Fruit fly (Drosophila melanogaster): ENCODE data around the gene CG31156.
A peak's percentile ranks its signal among the peaks of the same experiment; 100 is the strongest.

The CG31156 gene

DNA sequence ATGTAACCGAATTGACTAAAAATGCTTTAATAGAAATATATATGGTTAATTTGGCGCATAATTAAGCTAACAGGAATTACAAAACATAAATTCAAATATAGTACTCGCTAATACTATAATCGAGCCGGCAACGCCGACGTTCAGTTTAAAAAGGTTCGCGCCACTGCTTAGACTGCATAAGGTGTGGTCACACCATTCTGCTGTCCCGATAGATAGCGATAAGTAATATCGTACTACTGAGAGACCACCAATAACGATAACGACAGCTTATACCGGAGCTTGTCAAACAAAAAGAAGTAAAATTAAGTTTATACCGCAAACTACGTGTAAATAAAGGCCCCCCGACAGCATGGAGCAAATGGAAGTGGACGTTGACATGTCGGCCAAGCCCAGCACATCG is 32.9 kb downstream of the CG31156 start, which contains the start of gene CSN6 (continued):
- TF ChIP-seq HmgD (GFP tag; optimal IDR thresholded peaks at IDR 0.05) (peak; percentile 68), CG7372 (GFP tag; IDR thresholded peaks at IDR 0.05) (no peak), CG9609 (GFP tag; optimal IDR thresholded peaks at IDR 0.05) (no peak), E2f2 (GFP tag; IDR thresholded peaks at IDR 0.05) (peak; percentile 91), lilli (GFP tag; optimal IDR thresholded peaks at IDR 0.05) (peak; percentile 10), nmo (GFP tag; optimal IDR thresholded peaks at IDR 0.05) (peak; percentile 27), bcd (GFP tag; optimal IDR thresholded peaks at IDR 0.05) (peak; percentile 35), CG11560 (tag; IDR thresholded peaks at IDR 0.05) (peak; percentile 22; the same call in 1 of the 3 replicates), GATAe (GFP tag; conservative IDR thresholded peaks at IDR 0.05) (peak; percentile 61), ind (GFP tag; optimal IDR thresholded peaks at IDR 0.05) (no peak), CG15514 (GFP tag; optimal IDR thresholded peaks at IDR 0.05) (peak; percentile 74), vvl (GFP tag; IDR thresholded peaks at IDR 0.05) (peak; percentile 31; the same call in 1 of the 2 replicates), CG3065 (GFP tag; optimal IDR thresholded peaks at IDR 0.05) (no peak), Doc3 (GFP tag; IDR thresholded peaks at IDR 0.05; ENCODE audit: partially characterized antibody) (peak; percentile 60; the same call in 2 of the 3 replicates), stwl (tag; optimal IDR thresholded peaks at IDR 0.05) (peak; percentile 89), CG13624 (GFP tag; optimal IDR thresholded peaks at IDR 0.05) (peak; percentile 44), Med (GFP tag) (peak; percentile 90), vnd (GFP tag; IDR thresholded peaks at IDR 0.05; ENCODE audit: partially characterized antibody) (peak; percentile 81), Pdp1 (GFP tag; optimal IDR thresholded peaks at IDR 0.05) (peak in 1 of 2 experiments; percentile 66), mam (GFP tag; optimal IDR thresholded peaks at IDR 0.05) (peak; percentile 37), tio (GFP tag; optimal IDR thresholded peaks at IDR 0.05) (no peak), br (optimal IDR thresholded peaks at IDR 0.05) (no peak), CG4617 (GFP tag; optimal IDR thresholded peaks at IDR 0.05; ENCODE audit: borderline replicate concordance) (peak; percentile 37), CG17186 (GFP tag; optimal IDR thresholded peaks at IDR 0.05) (peak; percentile 27), MBD-R2 (GFP tag; IDR thresholded peaks at IDR 0.05) (peak; percentile 93), Dp (GFP tag; optimal IDR thresholded peaks at IDR 0.05) (peak; percentile 87), dm (GFP tag; optimal IDR thresholded peaks at IDR 0.05) (peak; percentile 8), hbn (GFP tag; IDR thresholded peaks at IDR 0.05; ENCODE audit: partially characterized antibody) (peak; percentile 69), mld (GFP tag; IDR thresholded peaks at IDR 0.05; ENCODE audit: partially characterized antibody) (peak; percentile 75), Ets65A (GFP tag) (peak; percentile 91), Gug (GFP tag; IDR thresholded peaks at IDR 0.05) (no peak; the same call in 3 of the 4 replicates), CG12155 (GFP tag; optimal IDR thresholded peaks at IDR 0.05) (peak; percentile 68), CG16813 (GFP tag; IDR thresholded peaks at IDR 0.05; ENCODE audit: partially characterized antibody) (peak; percentile 79), inv (GFP tag; IDR thresholded peaks at IDR 0.05; ENCODE audit: partially characterized antibody) (peak; percentile 69; the same call in 1 of the 2 replicates), CG16779 (GFP tag; IDR thresholded peaks at IDR 0.05) (0 out of 2 replicates have a peak, but pooled peaks have one; percentile 28), Aef1 (GFP tag; IDR thresholded peaks at IDR 0.05) (no peak), hb (GFP tag; IDR thresholded peaks at IDR 0.05; ENCODE audit: partially characterized antibody) (peak; percentile 88), Hmr (GFP tag; optimal IDR thresholded peaks at IDR 0.05) (no peak), Myb (GFP tag; optimal IDR thresholded peaks at IDR 0.05) (peak; percentile 91), Opbp (GFP tag; IDR thresholded peaks at IDR 0.05; ENCODE audit: partially characterized antibody) (peak; percentile 88), Bgb (GFP tag; IDR thresholded peaks at IDR 0.05; ENCODE audit: partially characterized antibody) (peak; percentile 92), hkb (optimal IDR thresholded peaks at IDR 0.05) (peak; percentile 29), hkb (GFP tag; IDR thresholded peaks at IDR 0.05) (no peak), exex (tag; optimal IDR thresholded peaks at IDR 0.05) (peak; percentile 14), amos (GFP tag; IDR thresholded peaks at IDR 0.05; ENCODE audit: partially characterized antibody) (peak; percentile 84), Scr (GFP tag; IDR thresholded peaks at IDR 0.05; ENCODE audit: partially characterized antibody) (peak; percentile 82), CG18476 (GFP tag; optimal IDR thresholded peaks at IDR 0.05) (peak; percentile 9), sens (GFP tag) (peak; percentile 44), jumu (GFP tag; optimal IDR thresholded peaks at IDR 0.05) (peak; percentile 16), Hand (GFP tag; optimal IDR thresholded peaks at IDR 0.05) (no peak)
